Worm (Caenorhabditis elegans): Measurements from ENCODE around the gene T10B9.14.

DNA sequence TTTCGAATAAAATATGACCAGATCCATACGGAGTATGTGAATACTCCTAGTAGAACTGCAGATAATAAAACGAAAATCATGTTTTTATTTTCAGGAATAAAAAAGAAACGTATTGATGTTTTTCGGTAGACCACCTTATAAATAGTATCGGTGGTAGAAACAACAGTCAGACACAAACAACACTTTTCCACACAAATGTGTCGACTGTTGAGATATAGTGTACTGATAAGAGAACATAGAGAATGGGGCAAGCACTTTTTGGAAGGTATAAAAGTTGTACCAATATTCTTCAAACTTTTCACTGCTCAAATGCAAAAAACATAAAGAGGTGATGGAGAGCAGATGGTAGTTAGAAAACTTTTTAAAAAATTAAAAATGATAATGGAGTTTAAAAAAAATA lies 20.4 kb upstream of the T10B9.14 start, which contains the start of gene cyp-13A6:
- TF ChIP-seq klf-2 (GFP tag; conservative IDR thresholded peaks at IDR 0.05) (no peak), ref-1 (GFP tag; conservative IDR thresholded peaks at IDR 0.05) (no peak), flt-1 (GFP tag; IDR thresholded peaks at IDR 0.05) (no peak), ztf-23 (GFP tag; IDR thresholded peaks at IDR 0.05) (no peak), cog-1 (tag; optimal IDR thresholded peaks at IDR 0.05) (no peak)

Data from whole organism, midembryonic.